Worm (Caenorhabditis elegans): ENCODE results near the gene lys-6.

lys-6 gene

ce11 chrIV:11593415-11594190 is 34.1 kb downstream of the lys-6 start, which contains the start of gene F40F11.3:
TSS of gene F40F11.3 (minus strand) at chrIV:11594003.
- TF ChIP-seq tbx-2 (tag; optimal IDR thresholded peaks at IDR 0.05), result peak; percentile 69
- peak; percentile 97 for TF ChIP-seq nhr-25 (tag; optimal IDR thresholded peaks at IDR 0.05)
- peak; percentile 34 for TF ChIP-seq elt-1 (tag; optimal IDR thresholded peaks at IDR 0.05)
- TF ChIP-seq snpc-4 (tag; optimal IDR thresholded peaks at IDR 0.05), result peak; percentile 77
- peak; percentile 96 for TF ChIP-seq hmg-11 (tag; optimal IDR thresholded peaks at IDR 0.05)
- TF ChIP-seq ztf-4 (tag; optimal IDR thresholded peaks at IDR 0.05), result peak; percentile 4
- peak; percentile 90 for TF ChIP-seq lsy-12 (tag; optimal IDR thresholded peaks at IDR 0.05)
- peak; percentile 91 for TF ChIP-seq skn-1 (tag; optimal IDR thresholded peaks at IDR 0.05)
- TF ChIP-seq daf-12 (tag; optimal IDR thresholded peaks at IDR 0.05), result no peak
- no peak for TF ChIP-seq mml-1 (tag; optimal IDR thresholded peaks at IDR 0.05)
- TF ChIP-seq pqm-1 (tag; optimal IDR thresholded peaks at IDR 0.05), result peak; percentile 64
- no peak for TF ChIP-seq ztf-11 (tag; optimal IDR thresholded peaks at IDR 0.05)
- peak; percentile 46 for TF ChIP-seq mdl-1 (tag; optimal IDR thresholded peaks at IDR 0.05)
- peak; percentile 45 for TF ChIP-seq egl-27 (tag; optimal IDR thresholded peaks at IDR 0.05)
- no peak for TF ChIP-seq nhr-77 (tag; optimal IDR thresholded peaks at IDR 0.05)
- no peak for TF ChIP-seq nhr-12 (tag; optimal IDR thresholded peaks at IDR 0.05)
- TF ChIP-seq ceh-28 (tag; optimal IDR thresholded peaks at IDR 0.05), result peak; percentile 72
- peak; percentile 81 for TF ChIP-seq ama-1 (optimal IDR thresholded peaks at IDR 0.05)
- peak; percentile 72 for TF ChIP-seq R02D3.7 (tag; optimal IDR thresholded peaks at IDR 0.05)
- peak; percentile 69 for TF ChIP-seq elt-2 (tag; optimal IDR thresholded peaks at IDR 0.05)
- peak; percentile 46 for TF ChIP-seq unc-62 (GFP tag; optimal IDR thresholded peaks at IDR 0.05)
- TF ChIP-seq nhr-43 (tag; optimal IDR thresholded peaks at IDR 0.05; ENCODE audit: poor library complexity, severe bottlenecking), result peak; percentile 88
- no peak for TF ChIP-seq fkh-2 (tag; optimal IDR thresholded peaks at IDR 0.05)
- no peak for TF ChIP-seq zag-1 (tag; optimal IDR thresholded peaks at IDR 0.05)
- TF ChIP-seq fkh-10 (GFP tag; optimal IDR thresholded peaks at IDR 0.05), result peak; percentile 77
- TF ChIP-seq ZK546.5 (tag; optimal IDR thresholded peaks at IDR 0.05), result no peak
- TF ChIP-seq nhr-23 (tag; optimal IDR thresholded peaks at IDR 0.05), result peak; percentile 60
- TF ChIP-seq lin-39 (tag; optimal IDR thresholded peaks at IDR 0.05), result peak; percentile 61
- TF ChIP-seq nhr-76 (tag; optimal IDR thresholded peaks at IDR 0.05), result no peak
- no peak for TF ChIP-seq elt-3 (tag; optimal IDR thresholded peaks at IDR 0.05)
- peak; percentile 26 for TF ChIP-seq fos-1 (tag; optimal IDR thresholded peaks at IDR 0.05)
- TF ChIP-seq pha-4 (tag; optimal IDR thresholded peaks at IDR 0.05), result peak; percentile 82
- TF ChIP-seq ceh-82 (tag; optimal IDR thresholded peaks at IDR 0.05), result no peak
- peak; percentile 91 for TF ChIP-seq nfya-1 (tag; optimal IDR thresholded peaks at IDR 0.05; ENCODE audit: insufficient read depth)
- peak; percentile 84 for TF ChIP-seq egl-5 (tag; optimal IDR thresholded peaks at IDR 0.05)
- TF ChIP-seq aly-2 (tag; optimal IDR thresholded peaks at IDR 0.05), result peak; percentile 7
- TF ChIP-seq jun-1 (tag; optimal IDR thresholded peaks at IDR 0.05), result peak; percentile 74
- no peak for TF ChIP-seq nhr-28 (tag; optimal IDR thresholded peaks at IDR 0.05)
- TF ChIP-seq eor-1 (tag; optimal IDR thresholded peaks at IDR 0.05), result no peak
- no peak for TF ChIP-seq nhr-67 (tag; optimal IDR thresholded peaks at IDR 0.05)
- TF ChIP-seq unc-39 (tag; optimal IDR thresholded peaks at IDR 0.05), result no peak
- no peak for TF ChIP-seq ceh-9 (tag; optimal IDR thresholded peaks at IDR 0.05)
- no peak for TF ChIP-seq sea-2 (GFP tag; optimal IDR thresholded peaks at IDR 0.05)
- peak; percentile 78 for TF ChIP-seq nhr-11 (tag; optimal IDR thresholded peaks at IDR 0.05)
- no peak for TF ChIP-seq nhr-237 (tag; optimal IDR thresholded peaks at IDR 0.05)
- TF ChIP-seq ceh-16 (tag; optimal IDR thresholded peaks at IDR 0.05), result no peak
- peak; percentile 83 for TF ChIP-seq lin-15B (tag; optimal IDR thresholded peaks at IDR 0.05)
